Worm (Caenorhabditis elegans) whole organism, L4 larva: ENCODE results near the gene mrps-33.

ENCODE experiments used
- F26F4.8 ChIP-seq: fragments of 200-800 bp; sonication (Bioruptor generic); conservative IDR thresholded peaks from 2 replicates; pipeline ENCODE4 v1.3.6; 2022; ENCODE audit warnings: missing genetic modification characterization, missing compliant biosample characterization
- T20F7.1 ChIP-seq: fragments of 200-800 bp; sonication (Bioruptor generic); optimal IDR thresholded peaks from 2 replicates; lab custom pipeline; 2018; ENCODE audit warnings: mild to moderate bottlenecking, missing genetic modification characterization, missing compliant biosample characterization
- Y48G9A.11 ChIP-seq: fragments of 200-800 bp; sonication (Bioruptor generic); IDR thresholded peaks from 2 replicates; pipeline ENCODE4 v1.3.6; 2022; ENCODE audit warnings: missing genetic modification reagents, missing genetic modification characterization, missing compliant biosample characterization
- Y5F2A.4 ChIP-seq: fragments of 200-800 bp; sonication (Bioruptor generic); optimal IDR thresholded peaks from 2 replicates; lab custom pipeline; 2018; ENCODE audit warnings: mild to moderate bottlenecking, missing genetic modification characterization, missing compliant biosample characterization
- ZK337.2 ChIP-seq: fragments of 200-800 bp; sonication (Bioruptor generic); IDR thresholded peaks from 2 replicates; pipeline ENCODE4 v1.3.6; 2022; ENCODE audit warnings: missing genetic modification reagents, missing genetic modification characterization, missing compliant biosample characterization
- ceh-20 ChIP-seq: fragments of 200-800 bp; sonication (Bioruptor generic); IDR thresholded peaks from 2 replicates; pipeline ENCODE4 v1.3.6; 2022; ENCODE audit warnings: missing genetic modification reagents, missing genetic modification characterization, missing compliant biosample characterization
- cey-2 ChIP-seq: sonication (generic microtip); optimal IDR thresholded peaks from 3 replicates; lab custom pipeline; 2017; ENCODE audit warnings: missing genetic modification characterization, mild to moderate bottlenecking, missing compliant biosample characterization, antibody characterized with exemption, borderline replicate concordance; ENCODE audit not compliant: insufficient read depth
- daf-12 ChIP-seq: fragments of 150-350 bp; optimal IDR thresholded peaks from 2 replicates; lab custom pipeline; 2014; ENCODE audit warnings: missing biosample characterization, missing genetic modification reagents, missing genetic modification characterization
- daf-8 ChIP-seq: fragments of 200-800 bp; sonication (Bioruptor generic); IDR thresholded peaks from 2 replicates; pipeline ENCODE4 v1.3.6; 2022; ENCODE audit warnings: missing genetic modification characterization, missing compliant biosample characterization
- dmd-9 ChIP-seq: fragments of 200-800 bp; sonication (Bioruptor generic); IDR thresholded peaks from 2 replicates; pipeline ENCODE4 v1.3.6; 2022; ENCODE audit warnings: missing genetic modification reagents, missing genetic modification characterization, missing compliant biosample characterization
- egl-27 ChIP-seq: sonication (generic microtip); optimal IDR thresholded peaks from 3 replicates; lab custom pipeline; 2017; ENCODE audit warnings: missing biosample characterization, missing genetic modification reagents, missing genetic modification characterization
- fkh-10 ChIP-seq: fragments of 150-350 bp; optimal IDR thresholded peaks from 2 replicates; lab custom pipeline; 2014; ENCODE audit warnings: missing biosample characterization, missing genetic modification reagents, missing genetic modification characterization
- hlh-30 ChIP-seq: sonication (generic microtip); optimal IDR thresholded peaks from 2 replicates; lab custom pipeline; 2017; ENCODE audit warnings: antibody characterized with exemption, mild to moderate bottlenecking, missing genetic modification characterization, missing compliant biosample characterization; ENCODE audit not compliant: insufficient read depth
- hmg-1.1 ChIP-seq: fragments of 200-800 bp; sonication (Bioruptor generic); IDR thresholded peaks from 2 replicates; pipeline ENCODE4 v1.3.6; 2022; ENCODE audit warnings: missing genetic modification reagents, missing genetic modification characterization, missing compliant biosample characterization
- lim-7 ChIP-seq: fragments of 200-800 bp; sonication (Bioruptor generic); IDR thresholded peaks from 2 replicates; pipeline ENCODE4 v1.3.6; 2022; ENCODE audit warnings: missing genetic modification characterization, missing compliant biosample characterization
- lin-1 ChIP-seq: fragments of 200-800 bp; sonication (Bioruptor generic); IDR thresholded peaks from 2 replicates; pipeline ENCODE4 v1.3.6; 2022; ENCODE audit warnings: missing genetic modification reagents, missing genetic modification characterization, missing compliant biosample characterization
- madf-5 ChIP-seq, 2 experiments: fragments of 200-800 bp; sonication (Bioruptor generic); IDR thresholded peaks; 2 replicates each; pipeline ENCODE4 v1.3.6; 2022; ENCODE audit warnings: missing compliant biosample characterization in 2 of 2, missing genetic modification characterization in 2 of 2
- mes-2 ChIP-seq: sonication (generic microtip); optimal IDR thresholded peaks from 2 replicates; lab custom pipeline; 2016; ENCODE audit warnings: missing genotype, mild to moderate bottlenecking, missing genetic modification characterization, missing compliant biosample characterization; ENCODE audit not compliant: poor library complexity, severe bottlenecking
- mxl-2 ChIP-seq: fragments of 200-800 bp; sonication (Bioruptor generic); conservative IDR thresholded peaks from 2 replicates; pipeline ENCODE4 v1.3.6; 2022; ENCODE audit warnings: missing genetic modification reagents, missing genetic modification characterization, missing compliant biosample characterization
- nhr-10 ChIP-seq: fragments of 150-350 bp; optimal IDR thresholded peaks from 2 replicates; lab custom pipeline; 2014; ENCODE audit warnings: missing biosample characterization, missing genetic modification characterization
- nhr-102 ChIP-seq: sonication (generic microtip); optimal IDR thresholded peaks from 2 replicates; lab custom pipeline; 2016; ENCODE audit warnings: mild to moderate bottlenecking, missing genetic modification characterization, moderate library complexity, missing compliant biosample characterization
- nhr-11 ChIP-seq: fragments of 150-350 bp; optimal IDR thresholded peaks from 2 replicates; lab custom pipeline; 2014; ENCODE audit warnings: missing biosample characterization, missing genetic modification characterization
- nhr-111 ChIP-seq: fragments of 200-800 bp; sonication (Bioruptor generic); optimal IDR thresholded peaks from 2 replicates; lab custom pipeline; 2018; ENCODE audit warnings: mild to moderate bottlenecking, missing genetic modification characterization, missing compliant biosample characterization
- nhr-25 ChIP-seq: sonication (generic microtip); optimal IDR thresholded peaks from 2 replicates; lab custom pipeline; 2017; ENCODE audit warnings: missing genetic modification characterization, mild to moderate bottlenecking, missing compliant biosample characterization, antibody characterized with exemption, moderate library complexity, borderline replicate concordance; ENCODE audit not compliant: insufficient read depth
- nhr-42 ChIP-seq: fragments of 200-800 bp; sonication (Bioruptor generic); IDR thresholded peaks from 2 replicates; pipeline ENCODE4 v1.3.6; 2022; ENCODE audit warnings: missing genetic modification characterization, missing compliant biosample characterization
- nhr-6 ChIP-seq: fragments of 150-350 bp; optimal IDR thresholded peaks from 2 replicates; lab custom pipeline; 2014; ENCODE audit warnings: missing biosample characterization, missing genetic modification characterization
- nhr-76 ChIP-seq: fragments of 150-350 bp; optimal IDR thresholded peaks from 2 replicates; lab custom pipeline; 2014; ENCODE audit warnings: missing biosample characterization, missing genetic modification characterization
- php-3 ChIP-seq: fragments of 200-800 bp; sonication (Bioruptor generic); IDR thresholded peaks from 2 replicates; pipeline ENCODE4 v1.3.6; 2022; ENCODE audit warnings: missing genetic modification reagents, missing genetic modification characterization, missing compliant biosample characterization
- saeg-2 ChIP-seq: fragments of 200-800 bp; sonication (Bioruptor generic); IDR thresholded peaks from 2 replicates; pipeline ENCODE4 v1.3.6; 2022; ENCODE audit warnings: missing genetic modification reagents, missing genetic modification characterization, missing compliant biosample characterization
- snpc-1.2 ChIP-seq: fragments of 200-800 bp; sonication (Bioruptor generic); IDR thresholded peaks from 2 replicates; pipeline ENCODE4 v1.3.6; 2022; ENCODE audit warnings: missing genetic modification reagents, missing genetic modification characterization, missing compliant biosample characterization
- tra-1 ChIP-seq: fragments of 200-800 bp; sonication (Bioruptor generic); IDR thresholded peaks from 2 replicates; pipeline ENCODE4 v1.3.6; 2022; ENCODE audit warnings: missing genetic modification reagents, missing genetic modification characterization, missing compliant biosample characterization
- unc-130 ChIP-seq: sonication (generic microtip); optimal IDR thresholded peaks from 2 replicates; lab custom pipeline; 2016; ENCODE audit warnings: missing genetic modification reagents, missing genetic modification characterization, missing compliant biosample characterization
- unc-62 ChIP-seq, 3 experiments: fragments of 150-350 bp in 1 of 3; sonication (generic microtip); optimal IDR thresholded peaks in 2 of 3; peaks in 1 of 3; 1 replicate in 1 of 3; 2 replicates in 2 of 3; lab custom pipeline; 2014 to 2017; ENCODE audit warnings: missing biosample characterization in 3 of 3, missing genetic modification characterization in 3 of 3, missing genetic modification reagents in 3 of 3, missing genotype in 1 of 3
- zfp-3 ChIP-seq: fragments of 200-800 bp; sonication (Bioruptor generic); conservative IDR thresholded peaks from 2 replicates; pipeline ENCODE4 v1.3.6; 2022; ENCODE audit warnings: missing genetic modification reagents, missing genetic modification characterization, missing compliant biosample characterization
- zip-2 ChIP-seq: fragments of 150-350 bp; optimal IDR thresholded peaks from 2 replicates; lab custom pipeline; 2014; ENCODE audit warnings: missing biosample characterization, missing genetic modification characterization

The mrps-33 gene

DNA sequence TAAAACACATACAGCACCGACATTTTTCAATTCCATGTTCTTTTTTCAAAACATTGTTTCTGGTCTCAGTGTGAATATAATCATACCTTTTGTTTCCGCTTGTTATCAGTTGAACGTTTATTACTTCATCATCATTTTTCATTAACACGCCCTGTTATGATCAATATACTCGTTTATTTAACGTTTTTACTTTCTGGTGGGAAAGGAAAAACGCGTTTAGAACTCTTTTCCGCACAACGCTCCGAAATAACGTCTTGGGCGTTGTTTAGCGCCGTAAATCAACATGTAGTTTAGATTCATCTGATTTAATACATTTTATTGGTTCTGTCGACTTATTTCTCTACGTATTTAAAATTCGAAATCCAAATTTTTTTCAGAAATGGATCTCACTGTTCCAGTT lies 14.5 kb downstream of the mrps-33 start, which contains the start of gene pgm-3 (continued):
- TF ChIP-seq cey-2 (tag; lab: Kevin White, UChicago) (no peak), unc-62 (GFP tag; optimal IDR thresholded peaks at IDR 0.05 in 1 of 2; lab: Kevin White, UChicago) (no peak), unc-62 (tag; optimal IDR thresholded peaks at IDR 0.05; lab: Kevin White, UChicago) (no peak), nhr-42 (no peak), nhr-10 (no peak), madf-5 (GFP tag; IDR thresholded peaks at IDR 0.05; lab: Robert Waterston, UW) (no peak), ZK337.2 (GFP tag; lab: Robert Waterston, UW) (no peak), zip-2 (tag; lab: Kevin White, UChicago) (no peak), Y48G9A.11 (GFP tag; lab: Robert Waterston, UW) (no peak), lim-7 (GFP tag; lab: Robert Waterston, UW) (no peak), fkh-10 (GFP tag; lab: Kevin White, UChicago) (no peak), T20F7.1 (GFP tag; lab: Kevin White, UChicago) (peak; percentile 84), hlh-30 (tag; lab: Kevin White, UChicago) (no peak), hmg-1.1 (GFP tag; lab: Robert Waterston, UW) (no peak), nhr-6 (tag; lab: Kevin White, UChicago) (no peak), egl-27 (tag; lab: Kevin White, UChicago) (no peak), mxl-2 (GFP tag; lab: Robert Waterston, UW) (no peak), nhr-102 (no peak), unc-130 (GFP tag; lab: Kevin White, UChicago) (no peak), Y5F2A.4 (GFP tag; lab: Kevin White, UChicago) (no peak), ceh-20 (GFP tag; lab: Robert Waterston, UW) (no peak), nhr-25 (tag; lab: Kevin White, UChicago) (no peak)

DNA sequence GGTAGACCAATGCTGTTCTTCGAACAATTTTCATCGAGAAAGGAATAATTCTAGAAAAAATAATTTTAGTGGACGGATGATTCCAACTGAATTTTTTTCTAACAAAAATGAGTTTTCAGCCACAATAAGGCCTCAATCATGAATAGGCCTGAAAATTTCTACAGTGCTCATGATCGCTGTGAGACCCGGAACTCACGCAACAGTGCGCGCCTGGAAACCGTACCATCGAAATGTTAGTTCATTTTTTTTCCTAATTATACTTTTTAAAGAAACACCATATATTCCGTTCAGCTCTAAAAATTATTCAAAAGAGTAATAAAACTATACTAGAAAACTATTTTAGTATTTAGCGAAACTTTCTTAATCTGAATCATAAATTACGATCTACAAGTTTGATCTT lies 14.9 kb downstream of the mrps-33 start:
- no peak for TF ChIP-seq madf-5 (GFP tag; IDR thresholded peaks at IDR 0.05; lab: Robert Waterston, UW)
- TF ChIP-seq snpc-1.2 (GFP tag; lab: Robert Waterston, UW): no peak
- TF ChIP-seq T20F7.1 (GFP tag; lab: Kevin White, UChicago): no peak
- no peak for TF ChIP-seq nhr-76 (tag; lab: Kevin White, UChicago)
- no peak for TF ChIP-seq cey-2 (tag; lab: Kevin White, UChicago)
- TF ChIP-seq mes-2: no peak
- no peak for TF ChIP-seq saeg-2 (GFP tag; lab: Robert Waterston, UW)
- no peak for TF ChIP-seq Y48G9A.11 (GFP tag; lab: Robert Waterston, UW)
- TF ChIP-seq hlh-30 (tag; lab: Kevin White, UChicago): no peak
- TF ChIP-seq php-3 (GFP tag; lab: Robert Waterston, UW): no peak
- TF ChIP-seq F26F4.8 (GFP tag; lab: Robert Waterston, UW): no peak

DNA sequence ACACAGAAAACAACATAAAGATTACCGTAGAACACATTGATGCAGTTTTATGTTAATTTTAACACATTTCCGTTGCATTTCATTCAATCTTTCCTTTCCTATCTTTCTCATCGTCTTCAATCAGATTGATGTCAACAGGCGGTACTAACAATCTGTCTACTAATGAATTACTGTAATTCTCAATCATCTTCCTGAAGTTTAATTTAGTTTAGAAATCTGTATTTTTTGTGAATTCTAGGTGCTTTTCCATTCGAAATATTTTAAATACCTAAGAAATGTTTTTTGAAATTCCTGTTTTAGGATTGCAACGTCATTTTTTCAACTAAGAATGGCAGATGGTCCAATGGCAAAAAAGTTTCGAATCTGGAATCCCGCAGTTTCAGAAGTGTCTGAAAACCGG lies 16.1 kb downstream of the mrps-33 start, which contains the start of gene F21D5.9:
TSS of gene F21D5.9 (plus strand) at position 301 of the 400 bp plus-strand sequence.
- TF ChIP-seq daf-12 (no peak), nhr-111 (GFP tag; lab: Kevin White, UChicago) (no peak), zfp-3 (GFP tag; lab: Robert Waterston, UW) (no peak), lin-1 (no peak), dmd-9 (GFP tag; lab: Robert Waterston, UW) (no peak), hmg-1.1 (GFP tag; lab: Robert Waterston, UW) (no peak), mes-2 (no peak), nhr-6 (tag; lab: Kevin White, UChicago) (no peak), tra-1 (no peak), nhr-11 (tag; lab: Kevin White, UChicago) (no peak), daf-8 (no peak)
